Fruit fly (Drosophila melanogaster) whole organism, embryonic: Measurements from ENCODE around the gene kri.

Experiments
- Bteb2 ChIP-seq: fragments of 200-800 bp; sonication (Bioruptor generic); optimal IDR thresholded peaks from 2 replicates; lab custom pipeline; 2016; ENCODE audit warnings: missing biosample characterization, missing genetic modification characterization
- CG1024 ChIP-seq: fragments of 200-800 bp; sonication (Bioruptor generic); IDR thresholded peaks from 2 replicates; pipeline ENCODE4 v1.3.6; 2022; ENCODE audit warnings: missing biosample characterization, missing genetic modification characterization
- CG10366 ChIP-seq: fragments of 200-800 bp; sonication (Bioruptor generic); IDR thresholded peaks from 2 replicates; pipeline ENCODE4 v1.3.6; 2022; ENCODE audit warnings: missing biosample characterization, missing genetic modification characterization
- CG1647 ChIP-seq: fragments of 200-800 bp; sonication (Bioruptor generic); optimal IDR thresholded peaks from 3 replicates; lab custom pipeline; 2016; ENCODE audit warnings: missing biosample characterization, missing genetic modification characterization
- CG16863 ChIP-seq: fragments of 200-800 bp; sonication (Bioruptor generic); optimal IDR thresholded peaks from 3 replicates; lab custom pipeline; 2016; ENCODE audit warnings: missing biosample characterization, missing genetic modification characterization
- CG2889 ChIP-seq: fragments of 200-800 bp; sonication (Bioruptor generic); IDR thresholded peaks from 3 replicates; pipeline ENCODE4 v1.3.6; 2022; ENCODE audit warnings: missing biosample characterization, missing genetic modification characterization
- CG31224 ChIP-seq: fragments of 200-800 bp; sonication (Bioruptor generic); IDR thresholded peaks from 2 replicates; pipeline ENCODE4 v1.3.6; 2022; ENCODE audit warnings: missing biosample characterization, missing genetic modification characterization
- CG32772 ChIP-seq: fragments of 200-800 bp; sonication (Bioruptor generic); IDR thresholded peaks from 2 replicates; pipeline ENCODE4 v1.3.6; 2022; ENCODE audit warnings: missing biosample characterization, missing genetic modification characterization
- CG4404 ChIP-seq: fragments of 200-800 bp; sonication (Bioruptor generic); IDR thresholded peaks from 2 replicates; pipeline ENCODE4 v1.3.6; 2022; ENCODE audit warnings: missing biosample characterization, missing genetic modification characterization
- CG5180 ChIP-seq: fragments of 200-800 bp; sonication (Bioruptor generic); optimal IDR thresholded peaks from 3 replicates; lab custom pipeline; 2017; ENCODE audit warnings: missing biosample characterization, missing genetic modification characterization, mild to moderate bottlenecking, moderate library complexity, missing genetic modification reagents
- CG7372 ChIP-seq: fragments of 200-800 bp; sonication (Bioruptor generic); IDR thresholded peaks from 2 replicates; pipeline ENCODE4 v1.3.6; 2022; ENCODE audit warnings: missing biosample characterization, missing genetic modification characterization
- CTCF ChIP-seq: fragments of 200-800 bp; sonication (Bioruptor generic); optimal IDR thresholded peaks from 2 replicates; lab custom pipeline; 2017; ENCODE audit warnings: missing biosample characterization, mild to moderate bottlenecking, missing genetic modification characterization, moderate library complexity
- D19A ChIP-seq: fragments of 200-800 bp; optimal IDR thresholded peaks from 3 replicates; lab custom pipeline; 2019; ENCODE audit warnings: missing biosample characterization, mild to moderate bottlenecking, missing genetic modification characterization, moderate library complexity
- D19B ChIP-seq: fragments of 200-800 bp; sonication (Bioruptor generic); optimal IDR thresholded peaks from 2 replicates; lab custom pipeline; 2017; ENCODE audit warnings: missing biosample characterization, mild to moderate bottlenecking, missing genetic modification characterization
- E2f2 ChIP-seq: fragments of 200-800 bp; sonication (Bioruptor generic); IDR thresholded peaks from 2 replicates; pipeline ENCODE4 v1.3.6; 2022; ENCODE audit warnings: missing biosample characterization, missing genetic modification characterization
- Ets65A ChIP-seq: fragments of 200-800 bp; sonication (Bioruptor generic); peaks from one replicate; lab custom pipeline; 2016; ENCODE audit warnings: missing biosample characterization, missing genetic modification characterization
- Fer1 ChIP-seq: fragments of 200-800 bp; sonication (Bioruptor generic); optimal IDR thresholded peaks from 2 replicates; lab custom pipeline; 2017; ENCODE audit warnings: missing biosample characterization, mild to moderate bottlenecking, missing genetic modification characterization
- H2.0 ChIP-seq: fragments of 200-800 bp; sonication (Bioruptor generic); IDR thresholded peaks from 2 replicates; pipeline ENCODE4 v1.3.6; 2022; ENCODE audit warnings: missing biosample characterization, missing genetic modification characterization
- HLH3B ChIP-seq: fragments of 200-800 bp; sonication (Bioruptor generic); IDR thresholded peaks from 2 replicates; pipeline ENCODE4 v1.3.6; 2022; ENCODE audit warnings: missing biosample characterization, missing genetic modification characterization
- HLH54F ChIP-seq: fragments of 200-800 bp; sonication (Bioruptor generic); optimal IDR thresholded peaks from 3 replicates; lab custom pipeline; 2016; ENCODE audit warnings: missing biosample characterization, missing genetic modification characterization
- Max ChIP-seq: fragments of 200-800 bp; sonication (Bioruptor generic); optimal IDR thresholded peaks from 2 replicates; lab custom pipeline; 2016; ENCODE audit warnings: missing biosample characterization, mild to moderate bottlenecking, missing genetic modification characterization
- Nf-YB ChIP-seq: fragments of 200-800 bp; sonication (Bioruptor generic); optimal IDR thresholded peaks from 3 replicates; lab custom pipeline; 2019; ENCODE audit warnings: missing biosample characterization, mild to moderate bottlenecking, missing genetic modification characterization, moderate library complexity
- Ptx1 ChIP-seq: fragments of 200-800 bp; sonication (Bioruptor generic); IDR thresholded peaks from 2 replicates; pipeline ENCODE4 v1.3.6; 2022; ENCODE audit warnings: missing biosample characterization, missing genetic modification characterization
- Six4 ChIP-seq: fragments of 200-800 bp; sonication (Bioruptor generic); optimal IDR thresholded peaks from 2 replicates; lab custom pipeline; 2016; ENCODE audit warnings: missing biosample characterization, missing genetic modification characterization
- Sry-δ ChIP-seq: fragments of 200-800 bp; sonication (Bioruptor generic); optimal IDR thresholded peaks from 2 replicates; lab custom pipeline; 2016; ENCODE audit warnings: missing biosample characterization, missing genetic modification characterization
- Usf ChIP-seq: fragments of 200-800 bp; sonication (Bioruptor generic); optimal IDR thresholded peaks from 2 replicates; lab custom pipeline; 2017; ENCODE audit warnings: missing genotype, missing biosample characterization, missing genetic modification characterization
- Xrp1 ChIP-seq: fragments of 200-800 bp; sonication (Bioruptor generic); IDR thresholded peaks from 2 replicates; pipeline ENCODE4 v1.3.6; 2022; ENCODE audit warnings: missing biosample characterization, missing genetic modification characterization
- ab ChIP-seq: fragments of 200-800 bp; sonication (Bioruptor generic); optimal IDR thresholded peaks from 2 replicates; lab custom pipeline; 2016; ENCODE audit warnings: missing biosample characterization, missing genetic modification characterization
- aop ChIP-seq: fragments of 200-800 bp; sonication (Bioruptor generic); IDR thresholded peaks from 2 replicates; pipeline ENCODE4 v1.3.6; 2022; ENCODE audit warnings: missing biosample characterization, missing genetic modification characterization
- ara ChIP-seq: fragments of 200-800 bp; sonication (Bioruptor generic); IDR thresholded peaks from 2 replicates; pipeline ENCODE4 v1.3.6; 2022; ENCODE audit warnings: missing biosample characterization, missing genetic modification characterization
- crc ChIP-seq: fragments of 200-800 bp; sonication (Bioruptor generic); optimal IDR thresholded peaks from 2 replicates; lab custom pipeline; 2016; ENCODE audit warnings: missing biosample characterization, missing genetic modification characterization
- crol ChIP-seq: fragments of 200-800 bp; sonication (Bioruptor generic); IDR thresholded peaks from 2 replicates; pipeline ENCODE4 v1.3.6; 2022; ENCODE audit warnings: missing biosample characterization, missing genetic modification characterization
- da ChIP-seq: fragments of 200-800 bp; sonication (Bioruptor generic); optimal IDR thresholded peaks from 2 replicates; lab custom pipeline; 2016; ENCODE audit warnings: missing biosample characterization, missing genetic modification characterization
- dysf ChIP-seq: fragments of 200-800 bp; sonication (Bioruptor generic); IDR thresholded peaks from 3 replicates; pipeline ENCODE4 v1.3.6; 2022; ENCODE audit warnings: missing biosample characterization, missing genetic modification characterization
- ewg ChIP-seq: fragments of 200-800 bp; sonication (Bioruptor generic); optimal IDR thresholded peaks from 3 replicates; lab custom pipeline; 2017; ENCODE audit warnings: mild to moderate bottlenecking, missing biosample characterization, missing genetic modification reagents, missing genetic modification characterization
- fd102C ChIP-seq: fragments of 200-800 bp; sonication (Bioruptor generic); optimal IDR thresholded peaks from 2 replicates; lab custom pipeline; 2018; ENCODE audit warnings: missing biosample characterization, mild to moderate bottlenecking, missing genetic modification characterization, moderate library complexity
- gcm ChIP-seq: fragments of 200-800 bp; sonication (Bioruptor generic); optimal IDR thresholded peaks from 2 replicates; lab custom pipeline; 2019; ENCODE audit warnings: missing biosample characterization, mild to moderate bottlenecking, missing genetic modification characterization, moderate library complexity
- grau ChIP-seq: fragments of 200-800 bp; optimal IDR thresholded peaks from 3 replicates; lab custom pipeline; 2019; ENCODE audit warnings: missing biosample characterization, mild to moderate bottlenecking, missing genetic modification characterization, moderate library complexity
- gt ChIP-seq: fragments of 200-800 bp; sonication (Bioruptor generic); IDR thresholded peaks from 2 replicates; pipeline ENCODE4 v1.3.6; 2022; ENCODE audit warnings: missing biosample characterization, missing genetic modification characterization
- ham ChIP-seq: fragments of 200-800 bp; sonication (Bioruptor generic); IDR thresholded peaks from 2 replicates; pipeline ENCODE4 v1.3.6; 2022; ENCODE audit warnings: missing biosample characterization, missing genetic modification characterization
- jing ChIP-seq: fragments of 200-800 bp; sonication (Bioruptor generic); optimal IDR thresholded peaks from 2 replicates; lab custom pipeline; 2018; ENCODE audit warnings: missing biosample characterization, mild to moderate bottlenecking, missing genetic modification characterization
- ken ChIP-seq: fragments of 200-800 bp; sonication (Bioruptor generic); IDR thresholded peaks from 3 replicates; pipeline ENCODE4 v1.3.6; 2022; ENCODE audit warnings: missing biosample characterization, missing genetic modification characterization
- kni ChIP-seq: fragments of 200-800 bp; sonication (Bioruptor generic); optimal IDR thresholded peaks from 3 replicates; lab custom pipeline; 2017; ENCODE audit warnings: mild to moderate bottlenecking, missing biosample characterization, missing genetic modification reagents, missing genetic modification characterization
- pnt ChIP-seq: fragments of 200-800 bp; sonication (Bioruptor generic); optimal IDR thresholded peaks from 3 replicates; lab custom pipeline; 2016; ENCODE audit warnings: missing biosample characterization, missing genetic modification characterization
- repo ChIP-seq: fragments of 200-800 bp; sonication (Bioruptor generic); optimal IDR thresholded peaks from 2 replicates; lab custom pipeline; 2016; ENCODE audit warnings: missing biosample characterization, missing genetic modification characterization
- scrt ChIP-seq: fragments of 200-800 bp; sonication (Bioruptor generic); optimal IDR thresholded peaks from 2 replicates; lab custom pipeline; 2018; ENCODE audit warnings: missing biosample characterization, mild to moderate bottlenecking, missing genetic modification characterization, moderate library complexity
- sisA ChIP-seq: fragments of 200-800 bp; sonication (Bioruptor generic); IDR thresholded peaks from 2 replicates; pipeline ENCODE4 v1.3.6; 2022; ENCODE audit warnings: missing biosample characterization, missing genetic modification characterization
- toy ChIP-seq: fragments of 200-800 bp; sonication (Bioruptor generic); IDR thresholded peaks from 2 replicates; pipeline ENCODE4 v1.3.6; 2022; ENCODE audit warnings: missing biosample characterization, missing genetic modification characterization
- tup ChIP-seq: fragments of 200-800 bp; sonication (Bioruptor generic); optimal IDR thresholded peaks from 2 replicates; lab custom pipeline; 2016; ENCODE audit warnings: missing biosample characterization, mild to moderate bottlenecking, missing genetic modification characterization, moderate library complexity
- unpg ChIP-seq: fragments of 200-800 bp; sonication (Bioruptor generic); optimal IDR thresholded peaks from 3 replicates; lab custom pipeline; 2018; ENCODE audit warnings: missing biosample characterization, mild to moderate bottlenecking, missing genetic modification characterization, moderate library complexity
- vfl ChIP-seq: fragments of 200-800 bp; sonication (Bioruptor generic); optimal IDR thresholded peaks from 2 replicates; lab custom pipeline; 2016; ENCODE audit warnings: missing biosample characterization, missing genetic modification characterization
- zfh1 ChIP-seq: fragments of 200-800 bp; sonication (Bioruptor generic); IDR thresholded peaks from 3 replicates; pipeline ENCODE4 v1.3.6; 2022; ENCODE audit warnings: missing biosample characterization, missing genetic modification characterization

The kri gene

dm6 chr3L:5770817-5771425, 39.9 kb upstream of the kri start (continued):
- peak; percentile 75 for TF ChIP-seq crc (GFP tag; lab: Kevin White, UChicago)
- peak; percentile 68 for TF ChIP-seq CG1647 (GFP tag; lab: Kevin White, UChicago)
- TF ChIP-seq toy (GFP tag; lab: Robert Waterston, UW), result no peak
- TF ChIP-seq CG5180 (GFP tag; lab: Kevin White, UChicago), result no peak
- TF ChIP-seq pnt (GFP tag; lab: Kevin White, UChicago), result peak; percentile 80
- peak; percentile 46; the same call in 1 of the 3 replicates for TF ChIP-seq CG2889 (GFP tag; lab: Robert Waterston, UW)
- peak; percentile 57; the same call in 1 of the 2 replicates for TF ChIP-seq CG10366 (GFP tag; lab: Robert Waterston, UW)
- peak; percentile 69 for TF ChIP-seq CG7372 (GFP tag; lab: Robert Waterston, UW)
- TF ChIP-seq jing, result peak; percentile 38
- peak; percentile 0 for TF ChIP-seq fd102C (GFP tag; lab: Kevin White, UChicago)
- TF ChIP-seq H2.0 (GFP tag; lab: Robert Waterston, UW), result peak; percentile 57; the same call in 1 of the 2 replicates
- 0 out of 3 replicates have a peak, but pooled peaks have one; percentile 40 for TF ChIP-seq ken (GFP tag; lab: Robert Waterston, UW)
- peak; percentile 72 for TF ChIP-seq Six4 (GFP tag; lab: Kevin White, UChicago)
- TF ChIP-seq Fer1 (GFP tag; lab: Kevin White, UChicago), result peak; percentile 91
- no peak; the same call in 1 of the 2 replicates for TF ChIP-seq ara (GFP tag; lab: Robert Waterston, UW)
- no peak for TF ChIP-seq aop (GFP tag; lab: Robert Waterston, UW)
- TF ChIP-seq D19A, result no peak
- TF ChIP-seq ewg (GFP tag; lab: Kevin White, UChicago), result peak; percentile 65
- TF ChIP-seq CG32772, result peak; percentile 48; the same call in 1 of the 2 replicates
- peak; percentile 63 for TF ChIP-seq Sry-δ (GFP tag; lab: Kevin White, UChicago)
- TF ChIP-seq gcm (GFP tag; lab: Kevin White, UChicago), result peak; percentile 81
- peak; percentile 69; the same call in 1 of the 2 replicates for TF ChIP-seq sisA (GFP tag; lab: Robert Waterston, UW)
- TF ChIP-seq E2f2 (GFP tag; lab: Robert Waterston, UW), result peak; percentile 41; the same call in 1 of the 2 replicates
- TF ChIP-seq CG16863, result peak; percentile 81
- 0 out of 2 replicates have a peak, but pooled peaks have one; percentile 19 for TF ChIP-seq CG1024 (GFP tag; lab: Robert Waterston, UW)
- peak; percentile 74 for TF ChIP-seq tup (GFP tag; lab: Kevin White, UChicago)
- TF ChIP-seq kni (GFP tag; lab: Kevin White, UChicago), result peak; percentile 77
- TF ChIP-seq Ets65A (GFP tag; lab: Kevin White, UChicago), result peak; percentile 96
- peak; percentile 82 for TF ChIP-seq Xrp1 (GFP tag; lab: Robert Waterston, UW)
- TF ChIP-seq dysf (GFP tag; lab: Robert Waterston, UW), result peak; percentile 81
- TF ChIP-seq scrt (GFP tag; lab: Kevin White, UChicago), result peak; percentile 81
- TF ChIP-seq Bteb2, result peak; percentile 86
- peak; percentile 78 for TF ChIP-seq da (GFP tag; lab: Kevin White, UChicago)
- TF ChIP-seq crol (GFP tag; lab: Robert Waterston, UW), result peak; percentile 88
- TF ChIP-seq unpg (GFP tag; lab: Kevin White, UChicago), result peak; percentile 87
- TF ChIP-seq vfl (GFP tag; lab: Kevin White, UChicago), result peak; percentile 73
- peak; percentile 61 for TF ChIP-seq Usf (GFP tag; lab: Kevin White, UChicago)
- peak; percentile 69 for TF ChIP-seq Ptx1
- peak; percentile 54 for TF ChIP-seq HLH3B (GFP tag; lab: Robert Waterston, UW)
- peak; percentile 74 for TF ChIP-seq zfh1 (GFP tag; lab: Robert Waterston, UW)
- TF ChIP-seq CG31224 (GFP tag; lab: Robert Waterston, UW), result peak; percentile 57; the same call in 1 of the 2 replicates
- no peak for TF ChIP-seq gt (GFP tag; lab: Robert Waterston, UW)
- peak; percentile 76 for TF ChIP-seq Nf-YB (GFP tag; lab: Kevin White, UChicago)
- TF ChIP-seq CG4404 (GFP tag; lab: Robert Waterston, UW), result peak; percentile 27; the same call in 1 of the 2 replicates
- no peak for TF ChIP-seq ham
- peak; percentile 89 for TF ChIP-seq grau (tag; lab: Kevin White, UChicago)
- TF ChIP-seq HLH54F (GFP tag; lab: Kevin White, UChicago), result peak; percentile 86
- TF ChIP-seq D19B, result peak; percentile 71
- peak; percentile 26 for TF ChIP-seq CTCF (GFP tag; lab: Kevin White, UChicago)
- TF ChIP-seq ab (GFP tag; lab: Kevin White, UChicago), result peak; percentile 19
- peak; percentile 80 for TF ChIP-seq Max (GFP tag; lab: Kevin White, UChicago)
- peak; percentile 64 for TF ChIP-seq repo (GFP tag; lab: Kevin White, UChicago)
